Worm (Caenorhabditis elegans) whole organism, midembryonic: ENCODE results near the gene F41G4.8.

Experiments
- klf-2 ChIP-seq: fragments of 200-800 bp; sonication (Bioruptor generic); conservative IDR thresholded peaks from 2 replicates; pipeline ENCODE4 v1.3.6; 2022; ENCODE audit warnings: missing genetic modification reagents, missing genetic modification characterization, missing compliant biosample characterization
- ref-1 ChIP-seq: fragments of 200-800 bp; sonication (Bioruptor generic); conservative IDR thresholded peaks from 2 replicates; pipeline ENCODE4 v1.3.6; 2022; ENCODE audit warnings: missing genetic modification reagents, missing genetic modification characterization, missing compliant biosample characterization

ce11 chrX:16825358-16825757 lies 19.5 kb downstream of the F41G4.8 start, which contains the start of gene sto-5:
- TF ChIP-seq klf-2 (GFP tag; lab: Robert Waterston, UW), result no peak
- no peak for TF ChIP-seq ref-1 (GFP tag; lab: Robert Waterston, UW)
